Worm (Caenorhabditis elegans): ENCODE results near the gene str-90.

DNA sequence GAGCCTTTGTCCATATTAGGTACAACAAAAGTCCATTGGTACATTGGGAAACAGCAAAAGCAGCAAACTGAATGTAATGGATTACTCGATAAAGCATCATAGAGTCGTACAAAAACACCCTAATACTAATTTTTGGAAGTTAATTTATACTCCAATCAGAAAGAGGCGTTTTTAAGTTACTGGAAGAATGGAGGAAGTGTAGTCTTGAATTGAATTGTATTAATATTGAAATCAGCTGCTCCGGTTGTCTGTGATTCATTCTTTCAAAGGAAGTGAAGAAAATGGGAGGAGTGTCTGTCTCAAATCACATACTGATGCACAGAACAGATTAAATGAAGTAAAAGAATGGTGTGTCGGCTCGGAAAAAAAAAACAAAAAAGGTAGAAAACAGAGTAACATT is 21.5 kb upstream of the str-90 start, which contains the start of gene str-131:
- no peak for TF ChIP-seq sdz-38 (tag; optimal IDR thresholded peaks at IDR 0.05)
- TF ChIP-seq ama-1 (optimal IDR thresholded peaks at IDR 0.05) = no peak
- no peak for TF ChIP-seq ama-1 (GFP tag; optimal IDR thresholded peaks at IDR 0.05)
- TF ChIP-seq die-1 (tag; optimal IDR thresholded peaks at IDR 0.05) = no peak
- no peak for TF ChIP-seq F37B4.10 (GFP tag; IDR thresholded peaks at IDR 0.05)
- TF ChIP-seq snpc-4 (GFP tag; optimal IDR thresholded peaks at IDR 0.05) = no peak
- TF ChIP-seq snpc-4 (tag; optimal IDR thresholded peaks at IDR 0.05) = no peak
- TF ChIP-seq unc-130 (GFP tag; optimal IDR thresholded peaks at IDR 0.05) = no peak
- TF ChIP-seq ztf-26 (tag; optimal IDR thresholded peaks at IDR 0.05) = no peak
- TF ChIP-seq lin-40 (tag; optimal IDR thresholded peaks at IDR 0.05) = no peak
- TF ChIP-seq F10E7.11 (tag; optimal IDR thresholded peaks at IDR 0.05) = no peak
